Worm (Caenorhabditis elegans) whole organism, L4 larva: Measurements from ENCODE around the gene B0457.4.

Source experiments
- F10B5.3 ChIP-seq: sonication (generic microtip); optimal IDR thresholded peaks from 2 replicates; lab custom pipeline; 2016; ENCODE audit warnings: mild to moderate bottlenecking, missing genetic modification characterization, missing compliant biosample characterization
- F49E8.2 ChIP-seq: sonication (generic microtip); optimal IDR thresholded peaks from 2 replicates; lab custom pipeline; 2016; ENCODE audit warnings: missing compliant biosample characterization, mild to moderate bottlenecking, missing genetic modification characterization, borderline replicate concordance
- T26A8.4 ChIP-seq: fragments of 200-800 bp; sonication (Bioruptor generic); IDR thresholded peaks from 2 replicates; pipeline ENCODE4 v1.3.6; 2022; ENCODE audit warnings: missing genetic modification characterization, missing compliant biosample characterization
- Y48G9A.11 ChIP-seq: fragments of 200-800 bp; sonication (Bioruptor generic); IDR thresholded peaks from 2 replicates; pipeline ENCODE4 v1.3.6; 2022; ENCODE audit warnings: missing genetic modification reagents, missing genetic modification characterization, missing compliant biosample characterization
- ama-1 ChIP-seq: fragments of 150-350 bp; optimal IDR thresholded peaks from 2 replicates; lab custom pipeline; 2014; ENCODE audit warnings: inconsistent platforms, mixed read lengths
- ceh-28 ChIP-seq: fragments of 150-350 bp; optimal IDR thresholded peaks from 2 replicates; lab custom pipeline; 2014; ENCODE audit warnings: missing biosample characterization, missing genetic modification reagents, missing genetic modification characterization
- ceh-32 ChIP-seq: sonication (generic microtip); optimal IDR thresholded peaks from 2 replicates; lab custom pipeline; 2016; ENCODE audit warnings: mild to moderate bottlenecking, missing genetic modification characterization, missing compliant biosample characterization; ENCODE audit not compliant: poor library complexity
- ceh-44 ChIP-seq: fragments of 200-800 bp; sonication (Bioruptor generic); IDR thresholded peaks from 2 replicates; pipeline ENCODE4 v1.3.6; 2022; ENCODE audit warnings: missing genetic modification reagents, missing genetic modification characterization, missing compliant biosample characterization
- ctbp-1 ChIP-seq: fragments of 200-800 bp; sonication (Bioruptor generic); IDR thresholded peaks from 2 replicates; pipeline ENCODE4 v1.3.6; 2022; ENCODE audit warnings: missing genetic modification reagents, missing genetic modification characterization, missing compliant biosample characterization
- daf-19 ChIP-seq: fragments of 200-800 bp; sonication (Bioruptor generic); conservative IDR thresholded peaks from 2 replicates; pipeline ENCODE4 v1.3.6; 2022; ENCODE audit warnings: missing genetic modification characterization, missing compliant biosample characterization
- dmd-6 ChIP-seq: fragments of 200-800 bp; sonication (Bioruptor generic); IDR thresholded peaks from 2 replicates; pipeline ENCODE4 v1.3.6; 2022; ENCODE audit warnings: missing genetic modification reagents, missing genetic modification characterization, missing compliant biosample characterization
- dpl-1 ChIP-seq: fragments of 150-350 bp; optimal IDR thresholded peaks from 2 replicates; lab custom pipeline; 2014; ENCODE audit warnings: missing biosample characterization, missing genetic modification reagents, missing genetic modification characterization
- dve-1 ChIP-seq: sonication (generic microtip); optimal IDR thresholded peaks from 2 replicates; lab custom pipeline; 2017; ENCODE audit warnings: antibody characterized with exemption, mild to moderate bottlenecking, missing genetic modification characterization, missing compliant biosample characterization; ENCODE audit not compliant: insufficient read depth
- fkh-10 ChIP-seq: fragments of 150-350 bp; optimal IDR thresholded peaks from 2 replicates; lab custom pipeline; 2014; ENCODE audit warnings: missing biosample characterization, missing genetic modification reagents, missing genetic modification characterization
- fos-1 ChIP-seq: fragments of 150-350 bp; optimal IDR thresholded peaks from 2 replicates; lab custom pipeline; 2014; ENCODE audit warnings: missing biosample characterization, missing genetic modification characterization
- hif-1 ChIP-seq, 2 experiments: sonication (generic microtip); optimal IDR thresholded peaks; 2 replicates each; lab custom pipeline; 2016 to 2017; ENCODE audit warnings: missing compliant biosample characterization in 2 of 2, missing genetic modification characterization in 2 of 2, missing genetic modification reagents in 2 of 2, missing genotype in 2 of 2, mild to moderate bottlenecking in 1 of 2
- hlh-11 ChIP-seq: fragments of 200-800 bp; sonication (Bioruptor generic); optimal IDR thresholded peaks from 2 replicates; lab custom pipeline; 2018; ENCODE audit warnings: mild to moderate bottlenecking, missing genetic modification characterization, missing compliant biosample characterization
- hlh-30 ChIP-seq: sonication (generic microtip); optimal IDR thresholded peaks from 2 replicates; lab custom pipeline; 2017; ENCODE audit warnings: antibody characterized with exemption, mild to moderate bottlenecking, missing genetic modification characterization, missing compliant biosample characterization; ENCODE audit not compliant: insufficient read depth
- hmg-1.1 ChIP-seq: fragments of 200-800 bp; sonication (Bioruptor generic); IDR thresholded peaks from 2 replicates; pipeline ENCODE4 v1.3.6; 2022; ENCODE audit warnings: missing genetic modification reagents, missing genetic modification characterization, missing compliant biosample characterization
- lim-7 ChIP-seq: fragments of 200-800 bp; sonication (Bioruptor generic); IDR thresholded peaks from 2 replicates; pipeline ENCODE4 v1.3.6; 2022; ENCODE audit warnings: missing genetic modification characterization, missing compliant biosample characterization
- lin-1 ChIP-seq: fragments of 200-800 bp; sonication (Bioruptor generic); IDR thresholded peaks from 2 replicates; pipeline ENCODE4 v1.3.6; 2022; ENCODE audit warnings: missing genetic modification reagents, missing genetic modification characterization, missing compliant biosample characterization
- lin-13 ChIP-seq: fragments of 150-350 bp; optimal IDR thresholded peaks from 2 replicates; lab custom pipeline; 2014; ENCODE audit warnings: missing biosample characterization, missing genetic modification reagents, missing genetic modification characterization
- lin-38 ChIP-seq: fragments of 200-800 bp; sonication (Bioruptor generic); IDR thresholded peaks from 2 replicates; pipeline ENCODE4 v1.3.6; 2022; ENCODE audit warnings: missing genetic modification reagents, missing genetic modification characterization, missing compliant biosample characterization
- lir-3 ChIP-seq: sonication (generic microtip); optimal IDR thresholded peaks from 2 replicates; lab custom pipeline; 2016; ENCODE audit warnings: mild to moderate bottlenecking, missing genetic modification characterization, missing compliant biosample characterization
- madf-5 ChIP-seq, 2 experiments: fragments of 200-800 bp; sonication (Bioruptor generic); IDR thresholded peaks; 2 replicates each; pipeline ENCODE4 v1.3.6; 2022; ENCODE audit warnings: missing compliant biosample characterization in 2 of 2, missing genetic modification characterization in 2 of 2
- madf-9 ChIP-seq: fragments of 200-800 bp; sonication (Bioruptor generic); conservative IDR thresholded peaks from 2 replicates; pipeline ENCODE4 v1.3.6; 2022; ENCODE audit warnings: missing genetic modification reagents, missing genetic modification characterization, missing compliant biosample characterization
- mdt-29 ChIP-seq: fragments of 200-800 bp; sonication (Bioruptor generic); IDR thresholded peaks from 2 replicates; pipeline ENCODE4 v1.3.6; 2022; ENCODE audit warnings: missing genetic modification reagents, missing genetic modification characterization, missing compliant biosample characterization
- mep-1 ChIP-seq: fragments of 150-350 bp; sonication (generic microtip); optimal IDR thresholded peaks from 3 replicates; lab custom pipeline; 2014; ENCODE audit warnings: missing biosample characterization, missing genetic modification characterization
- mes-2 ChIP-seq: sonication (generic microtip); optimal IDR thresholded peaks from 2 replicates; lab custom pipeline; 2016; ENCODE audit warnings: missing genotype, mild to moderate bottlenecking, missing genetic modification characterization, missing compliant biosample characterization; ENCODE audit not compliant: poor library complexity, severe bottlenecking
- mxl-2 ChIP-seq: fragments of 200-800 bp; sonication (Bioruptor generic); conservative IDR thresholded peaks from 2 replicates; pipeline ENCODE4 v1.3.6; 2022; ENCODE audit warnings: missing genetic modification reagents, missing genetic modification characterization, missing compliant biosample characterization
- nhr-237 ChIP-seq: sonication (generic microtip); optimal IDR thresholded peaks from 2 replicates; lab custom pipeline; 2017; ENCODE audit warnings: missing biosample characterization, missing genetic modification characterization
- nhr-25 ChIP-seq: sonication (generic microtip); optimal IDR thresholded peaks from 2 replicates; lab custom pipeline; 2017; ENCODE audit warnings: missing genetic modification characterization, mild to moderate bottlenecking, missing compliant biosample characterization, antibody characterized with exemption, moderate library complexity, borderline replicate concordance; ENCODE audit not compliant: insufficient read depth
- nhr-42 ChIP-seq: fragments of 200-800 bp; sonication (Bioruptor generic); IDR thresholded peaks from 2 replicates; pipeline ENCODE4 v1.3.6; 2022; ENCODE audit warnings: missing genetic modification characterization, missing compliant biosample characterization
- nhr-77 ChIP-seq: fragments of 150-350 bp; optimal IDR thresholded peaks from 2 replicates; lab custom pipeline; 2014; ENCODE audit warnings: missing biosample characterization, missing genetic modification characterization
- pha-4 ChIP-seq, 2 experiments: fragments of 150-350 bp in 1 of 2; fragments of 200-800 bp in 1 of 2; sonication (Bioruptor generic) in 1 of 2; IDR thresholded peaks in 1 of 2; optimal IDR thresholded peaks in 1 of 2; 2 replicates each; pipeline versions ENCODE4 v1.3.6 to Lab custom; 2014 to 2022; ENCODE audit warnings: missing genetic modification characterization in 2 of 2, missing genetic modification reagents in 2 of 2, missing biosample characterization in 1 of 2, missing compliant biosample characterization in 1 of 2
- php-3 ChIP-seq: fragments of 200-800 bp; sonication (Bioruptor generic); IDR thresholded peaks from 2 replicates; pipeline ENCODE4 v1.3.6; 2022; ENCODE audit warnings: missing genetic modification reagents, missing genetic modification characterization, missing compliant biosample characterization
- saeg-2 ChIP-seq: fragments of 200-800 bp; sonication (Bioruptor generic); IDR thresholded peaks from 2 replicates; pipeline ENCODE4 v1.3.6; 2022; ENCODE audit warnings: missing genetic modification reagents, missing genetic modification characterization, missing compliant biosample characterization
- sdz-12 ChIP-seq: fragments of 200-800 bp; sonication (Bioruptor generic); optimal IDR thresholded peaks from 2 replicates; lab custom pipeline; 2018; ENCODE audit warnings: mild to moderate bottlenecking, missing genetic modification characterization, missing compliant biosample characterization
- snpc-1.2 ChIP-seq: fragments of 200-800 bp; sonication (Bioruptor generic); IDR thresholded peaks from 2 replicates; pipeline ENCODE4 v1.3.6; 2022; ENCODE audit warnings: missing genetic modification reagents, missing genetic modification characterization, missing compliant biosample characterization
- tra-1 ChIP-seq: fragments of 200-800 bp; sonication (Bioruptor generic); IDR thresholded peaks from 2 replicates; pipeline ENCODE4 v1.3.6; 2022; ENCODE audit warnings: missing genetic modification reagents, missing genetic modification characterization, missing compliant biosample characterization
- unc-130 ChIP-seq: sonication (generic microtip); optimal IDR thresholded peaks from 2 replicates; lab custom pipeline; 2016; ENCODE audit warnings: missing genetic modification reagents, missing genetic modification characterization, missing compliant biosample characterization
- vab-7 ChIP-seq: fragments of 200-800 bp; sonication (Bioruptor generic); IDR thresholded peaks from 2 replicates; pipeline ENCODE4 v1.3.6; 2022; ENCODE audit warnings: missing genetic modification reagents, missing genetic modification characterization, missing compliant biosample characterization
- zfp-3 ChIP-seq: fragments of 200-800 bp; sonication (Bioruptor generic); conservative IDR thresholded peaks from 2 replicates; pipeline ENCODE4 v1.3.6; 2022; ENCODE audit warnings: missing genetic modification reagents, missing genetic modification characterization, missing compliant biosample characterization

B0457.4 gene

DNA sequence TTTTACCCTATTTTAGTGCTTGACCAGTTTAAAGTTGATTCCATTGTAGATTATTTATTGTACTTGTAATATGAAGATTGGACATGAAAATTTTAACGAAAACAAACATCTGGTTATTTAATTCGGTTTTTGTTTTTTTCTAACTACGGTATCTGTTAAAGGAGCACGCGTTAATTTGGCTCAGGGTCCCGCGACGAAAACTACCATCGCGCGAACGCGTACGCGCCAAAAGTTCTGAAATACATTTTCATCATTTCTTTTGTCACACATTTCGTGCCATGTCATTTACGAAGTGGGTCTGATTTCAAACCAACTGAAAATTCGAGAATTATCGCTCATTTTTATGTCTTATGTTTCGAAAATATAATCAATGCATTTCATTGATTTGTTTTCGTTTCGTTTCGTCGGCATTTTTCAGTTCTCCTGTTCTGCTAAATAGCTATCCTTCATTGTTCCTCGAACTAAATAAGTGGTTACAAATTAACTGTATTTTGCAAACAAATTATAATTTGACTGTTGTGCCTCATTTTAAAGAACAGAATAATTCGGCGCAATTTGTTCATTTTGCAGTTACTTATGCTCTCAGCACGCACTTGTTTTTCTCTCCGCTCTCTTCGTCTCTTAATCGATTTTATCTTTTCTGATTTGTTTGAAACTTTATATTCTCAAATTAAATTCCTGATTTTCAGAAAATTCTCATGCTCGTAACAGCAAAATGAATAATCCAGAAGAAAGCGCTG, 22.0 kb upstream of the B0457.4 start, which contains the start of gene T21B10.3 (continued):
- TF ChIP-seq unc-130 (peak; percentile 93), mes-2 (tag; lab: Kevin White, UChicago) (peak; percentile 54), madf-5 (GFP tag; IDR thresholded peaks at IDR 0.05; lab: Robert Waterston, UW) (0 out of 4 replicates have a peak, but pooled peaks of 1 of the 2 experiments have one; percentile 62), Y48G9A.11 (GFP tag; lab: Robert Waterston, UW) (peak; percentile 88), tra-1 (GFP tag; lab: Robert Waterston, UW) (peak; percentile 75), mxl-2 (GFP tag; lab: Robert Waterston, UW) (no peak), ceh-32 (tag; lab: Kevin White, UChicago) (no peak), fos-1 (tag; lab: Kevin White, UChicago) (no peak), saeg-2 (no peak), fkh-10 (GFP tag; lab: Kevin White, UChicago) (no peak), mdt-29 (GFP tag; lab: Robert Waterston, UW) (peak; percentile 65; the same call in 1 of the 2 replicates), lin-1 (peak; percentile 28; the same call in 1 of the 2 replicates), sdz-12 (GFP tag; lab: Kevin White, UChicago) (peak; percentile 38), madf-9 (GFP tag; lab: Robert Waterston, UW) (peak; percentile 31; the same call in 1 of the 2 replicates), lir-3 (tag; lab: Kevin White, UChicago) (no peak), nhr-25 (tag; lab: Kevin White, UChicago) (no peak), php-3 (GFP tag; lab: Robert Waterston, UW) (peak; percentile 66), F10B5.3 (tag; lab: Kevin White, UChicago) (no peak), hmg-1.1 (GFP tag; lab: Robert Waterston, UW) (peak; percentile 38), nhr-42 (GFP tag; lab: Robert Waterston, UW) (no peak), hlh-30 (tag; lab: Kevin White, UChicago) (peak; percentile 55), zfp-3 (GFP tag; lab: Robert Waterston, UW) (peak; percentile 91), dpl-1 (GFP tag; lab: Kevin White, UChicago) (no peak), T26A8.4 (GFP tag; lab: Robert Waterston, UW) (peak; percentile 68; the same call in 1 of the 2 replicates), nhr-77 (tag; lab: Kevin White, UChicago) (no peak), dmd-6 (peak; percentile 40), lin-38 (peak; percentile 86), nhr-237 (tag; lab: Kevin White, UChicago) (no peak), ceh-28 (tag; lab: Kevin White, UChicago) (no peak), mep-1 (peak; percentile 15), F49E8.2 (tag; lab: Kevin White, UChicago) (peak; percentile 89), lim-7 (GFP tag; lab: Robert Waterston, UW) (0 out of 2 replicates have a peak, but pooled peaks have one; percentile 30), ama-1 (lab: Kevin White, UChicago) (peak; percentile 89), hlh-11 (tag; lab: Kevin White, UChicago) (peak; percentile 20), snpc-1.2 (GFP tag; lab: Robert Waterston, UW) (peak; percentile 86), dve-1 (tag; lab: Kevin White, UChicago) (peak; percentile 36), ctbp-1 (GFP tag; lab: Robert Waterston, UW) (0 out of 2 replicates have a peak, but pooled peaks have one; percentile 46), lin-13 (GFP tag; lab: Kevin White, UChicago) (peak; percentile 26), hif-1 (tag; optimal IDR thresholded peaks at IDR 0.05; lab: Kevin White, UChicago) (peak in 1 of 2 experiments; percentile 47), pha-4 (GFP tag; IDR thresholded peaks at IDR 0.05; lab: Robert Waterston, UW) (peak; percentile 61; the same call in 1 of the 2 replicates), pha-4 (tag; optimal IDR thresholded peaks at IDR 0.05; lab: Kevin White, UChicago) (no peak), daf-19 (GFP tag; lab: Robert Waterston, UW) (no peak), ceh-44 (GFP tag; lab: Robert Waterston, UW) (peak; percentile 50; the same call in 1 of the 2 replicates), vab-7 (GFP tag; lab: Robert Waterston, UW) (peak; percentile 54; the same call in 1 of the 2 replicates)
